Fruit fly (Drosophila melanogaster): ENCODE measurements around the gene Teh3.

Teh3 gene

DNA sequence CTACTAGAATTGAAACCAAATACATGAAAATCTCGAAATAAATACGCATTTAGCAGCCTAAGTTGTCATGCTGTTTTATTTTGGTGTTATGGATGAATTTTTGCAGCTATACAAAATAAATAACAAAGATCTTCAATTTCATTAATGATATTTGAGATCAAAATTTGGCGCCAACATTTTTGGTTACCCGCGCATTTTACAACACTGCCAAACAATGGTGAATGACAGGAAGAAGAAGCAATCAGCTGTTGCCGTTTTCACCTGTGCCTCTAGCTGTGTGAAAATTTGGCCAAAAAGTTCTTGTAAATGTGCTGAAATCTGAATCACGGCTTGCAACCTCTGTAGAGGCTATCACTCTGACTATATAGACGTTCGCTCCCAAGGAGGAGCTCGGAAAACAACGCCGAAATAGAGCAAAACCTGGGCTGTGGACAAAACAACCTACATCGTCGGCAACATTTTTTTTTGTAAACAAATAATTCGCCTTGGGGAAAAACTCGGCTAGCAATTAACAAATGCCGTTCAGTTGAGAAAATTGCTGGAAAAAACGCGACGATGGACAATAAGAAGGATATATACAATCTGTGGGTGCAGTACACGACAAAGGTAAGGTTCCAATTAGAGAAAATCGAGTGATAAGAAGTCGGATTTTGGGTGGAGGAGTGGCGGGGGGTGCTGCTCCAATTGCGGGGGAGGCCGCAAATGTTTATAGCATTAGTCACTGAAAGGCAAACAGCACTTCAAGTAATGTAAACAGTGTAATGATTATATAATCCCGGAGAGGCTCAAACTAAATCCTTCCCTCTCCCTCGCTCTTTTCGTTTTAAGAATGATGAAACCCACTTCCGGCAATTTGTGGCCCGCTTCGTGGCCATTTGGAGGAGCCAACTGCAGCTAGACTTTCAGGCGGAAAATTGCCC, 9.5 kb upstream of the Teh3 start, which contains the start of gene CG43367 (continued):
- TF ChIP-seq her (GFP tag; optimal IDR thresholded peaks at IDR 0.05) (no peak), Myb (GFP tag; optimal IDR thresholded peaks at IDR 0.05) (peak; percentile 45), nmo (GFP tag; optimal IDR thresholded peaks at IDR 0.05) (peak; percentile 15), CG2202 (tag; optimal IDR thresholded peaks at IDR 0.05) (no peak), CG6683 (GFP tag; optimal IDR thresholded peaks at IDR 0.05) (no peak), CG34224 (GFP tag; IDR thresholded peaks at IDR 0.05; ENCODE audit: partially characterized antibody) (no peak), phol (tag; optimal IDR thresholded peaks at IDR 0.05) (no peak), CG15696 (tag; optimal IDR thresholded peaks at IDR 0.05) (no peak), btn (GFP tag; optimal IDR thresholded peaks at IDR 0.05) (no peak), pan (optimal IDR thresholded peaks at IDR 0.05) (no peak), pan (GFP tag; optimal IDR thresholded peaks at IDR 0.05 in 1 of 2, IDR thresholded peaks at IDR 0.05 in 1 of 2) (no peak), sna (GFP tag; IDR thresholded peaks at IDR 0.05; ENCODE audit: partially characterized antibody) (no peak), Hmr (GFP tag; optimal IDR thresholded peaks at IDR 0.05) (peak; percentile 6), CG1647 (GFP tag; optimal IDR thresholded peaks at IDR 0.05) (no peak), CG6791 (GFP tag; IDR thresholded peaks at IDR 0.05; ENCODE audit: partially characterized antibody) (no peak), Sox102F (GFP tag; optimal IDR thresholded peaks at IDR 0.05) (no peak), Atf6 (GFP tag; IDR thresholded peaks at IDR 0.05) (0 out of 2 replicates have a peak, but pooled peaks have one; percentile 22), Adf1 (GFP tag; IDR thresholded peaks at IDR 0.05) (no peak), chif (GFP tag; optimal IDR thresholded peaks at IDR 0.05) (peak in 1 of 2 experiments; percentile 3), CG11456 (GFP tag; IDR thresholded peaks at IDR 0.05) (no peak), CG3838 (GFP tag; optimal IDR thresholded peaks at IDR 0.05) (no peak), CG10431 (GFP tag; optimal IDR thresholded peaks at IDR 0.05) (no peak), scrt (GFP tag; optimal IDR thresholded peaks at IDR 0.05) (no peak), otp (GFP tag; IDR thresholded peaks at IDR 0.05) (0 out of 3 replicates have a peak, but pooled peaks have one; percentile 25), az2 (GFP tag; optimal IDR thresholded peaks at IDR 0.05) (no peak), Med (GFP tag) (peak; percentile 89), CG11093 (GFP tag; IDR thresholded peaks at IDR 0.05) (no peak), sim (GFP tag; IDR thresholded peaks at IDR 0.05) (no peak), HLHmδ (GFP tag; optimal IDR thresholded peaks at IDR 0.05) (no peak), ham (GFP tag; IDR thresholded peaks at IDR 0.05) (no peak), hkb (optimal IDR thresholded peaks at IDR 0.05) (no peak), hkb (GFP tag; IDR thresholded peaks at IDR 0.05) (peak; percentile 26; the same call in 1 of the 2 replicates), hth (optimal IDR thresholded peaks at IDR 0.05) (no peak), CG4820 (GFP tag; optimal IDR thresholded peaks at IDR 0.05) (no peak), gcm2 (GFP tag; optimal IDR thresholded peaks at IDR 0.05) (no peak), Antp (GFP tag; optimal IDR thresholded peaks at IDR 0.05) (no peak), Gsc (GFP tag; IDR thresholded peaks at IDR 0.05) (no peak), amos (GFP tag; IDR thresholded peaks at IDR 0.05; ENCODE audit: partially characterized antibody) (no peak; the same call in 1 of the 2 replicates), slbo (GFP tag; IDR thresholded peaks at IDR 0.05) (peak; percentile 41; the same call in 1 of the 2 replicates), cato (GFP tag; optimal IDR thresholded peaks at IDR 0.05; ENCODE audit: borderline replicate concordance) (no peak), CG13775 (GFP tag; optimal IDR thresholded peaks at IDR 0.05) (no peak), CG1603 (tag; optimal IDR thresholded peaks at IDR 0.05) (no peak), CG30403 (GFP tag; optimal IDR thresholded peaks at IDR 0.05) (no peak), corto (GFP tag; optimal IDR thresholded peaks at IDR 0.05) (no peak), Hand (GFP tag; optimal IDR thresholded peaks at IDR 0.05) (no peak), Hr39 (optimal IDR thresholded peaks at IDR 0.05) (no peak), D19A (tag; optimal IDR thresholded peaks at IDR 0.05) (no peak), HLH54F (GFP tag; optimal IDR thresholded peaks at IDR 0.05) (peak; percentile 18), insv (GFP tag; optimal IDR thresholded peaks at IDR 0.05) (peak in 1 of 2 experiments; percentile 47), Awh (GFP tag; IDR thresholded peaks at IDR 0.05) (no peak)

Measured in whole organism, embryonic.